Worm (Caenorhabditis elegans): ENCODE measurements around the gene zhp-4.

The zhp-4 gene

ce11 chrV:19127225-19127624, 25.6 kb upstream of the zhp-4 start, which contains the start of gene dyf-17:
dyf-17 (plus strand) TSS chrV:19127525.
- TF ChIP-seq sdz-12 (GFP tag; optimal IDR thresholded peaks at IDR 0.05) (no peak), aha-1 (tag) (peak; percentile 40)

- TF ChIP-seq nhr-41 (GFP tag; IDR thresholded peaks at IDR 0.05) (0 out of 2 replicates have a peak, but pooled peaks have one; percentile 71), dmd-9 (GFP tag; IDR thresholded peaks at IDR 0.05) (peak; percentile 58; the same call in 1 of the 2 replicates), ceh-62 (tag; optimal IDR thresholded peaks at IDR 0.05) (no peak), F49E8.2 (tag; optimal IDR thresholded peaks at IDR 0.05; ENCODE audit: borderline replicate concordance) (no peak), dmd-6 (GFP tag; IDR thresholded peaks at IDR 0.05) (peak; percentile 73), attf-4 (tag; optimal IDR thresholded peaks at IDR 0.05) (no peak), lir-3 (tag; optimal IDR thresholded peaks at IDR 0.05) (no peak), mep-1 (tag; optimal IDR thresholded peaks at IDR 0.05) (peak; percentile 75), ceh-28 (tag; optimal IDR thresholded peaks at IDR 0.05) (no peak), ZK337.2 (GFP tag; IDR thresholded peaks at IDR 0.05) (no peak), nhr-102 (tag; optimal IDR thresholded peaks at IDR 0.05) (no peak), dmd-8 (GFP tag; IDR thresholded peaks at IDR 0.05) (peak; percentile 83), unc-39 (tag; optimal IDR thresholded peaks at IDR 0.05) (no peak), Y5F2A.4 (GFP tag; optimal IDR thresholded peaks at IDR 0.05) (peak; percentile 70), T20F7.1 (GFP tag; optimal IDR thresholded peaks at IDR 0.05) (peak; percentile 78), ztf-7 (tag; optimal IDR thresholded peaks at IDR 0.05) (no peak), hlh-30 (tag; optimal IDR thresholded peaks at IDR 0.05; ENCODE audit: insufficient read depth) (peak; percentile 89), ceh-20 (GFP tag; IDR thresholded peaks at IDR 0.05) (peak; percentile 58), nhr-10 (tag; optimal IDR thresholded peaks at IDR 0.05) (no peak), nhr-77 (tag; optimal IDR thresholded peaks at IDR 0.05) (no peak), nhr-28 (tag; optimal IDR thresholded peaks at IDR 0.05) (peak; percentile 27), fkh-10 (GFP tag; optimal IDR thresholded peaks at IDR 0.05) (no peak), spr-1 (tag; optimal IDR thresholded peaks at IDR 0.05) (no peak), sdz-12 (GFP tag; optimal IDR thresholded peaks at IDR 0.05) (no peak), R02D3.7 (tag; optimal IDR thresholded peaks at IDR 0.05) (no peak), jun-1 (tag; optimal IDR thresholded peaks at IDR 0.05) (no peak), lin-15B (tag; optimal IDR thresholded peaks at IDR 0.05) (no peak), D1046.2 (GFP tag; IDR thresholded peaks at IDR 0.05) (0 out of 2 replicates have a peak, but pooled peaks have one; percentile 64), Y105C5A.15 (GFP tag; IDR thresholded peaks at IDR 0.05) (peak; percentile 78), egl-27 (tag; optimal IDR thresholded peaks at IDR 0.05) (no peak), lin-29 (GFP tag; IDR thresholded peaks at IDR 0.05) (no peak), daf-16 (GFP tag; optimal IDR thresholded peaks at IDR 0.05) (peak in 1 of 2 experiments; percentile 55), daf-16 (tag; optimal IDR thresholded peaks at IDR 0.05) (peak; percentile 48), dpl-1 (GFP tag; optimal IDR thresholded peaks at IDR 0.05) (peak; percentile 8), ceh-82 (tag; optimal IDR thresholded peaks at IDR 0.05) (no peak), hmg-1.1 (GFP tag; IDR thresholded peaks at IDR 0.05) (peak; percentile 91), hif-1 (tag; optimal IDR thresholded peaks at IDR 0.05) (peak in 1 of 2 experiments; percentile 63), snpc-4 (tag; optimal IDR thresholded peaks at IDR 0.05) (no peak), daf-12 (tag; optimal IDR thresholded peaks at IDR 0.05) (no peak), lin-1 (GFP tag; IDR thresholded peaks at IDR 0.05) (no peak; the same call in 1 of the 2 replicates), mxl-3 (GFP tag; optimal IDR thresholded peaks at IDR 0.05) (no peak), ceh-32 (tag; optimal IDR thresholded peaks at IDR 0.05; ENCODE audit: poor library complexity) (no peak), madf-5 (GFP tag; IDR thresholded peaks at IDR 0.05) (0 out of 4 replicates have a peak, but pooled peaks have one; percentile 32 to 74), F44E2.7 (GFP tag; IDR thresholded peaks at IDR 0.05) (no peak), gei-8 (GFP tag; optimal IDR thresholded peaks at IDR 0.05) (no peak), F10B5.3 (tag; optimal IDR thresholded peaks at IDR 0.05) (no peak), Y75B8A.6 (GFP tag; IDR thresholded peaks at IDR 0.05) (no peak), Y48G9A.11 (GFP tag; IDR thresholded peaks at IDR 0.05) (peak; percentile 83), lin-13 (GFP tag; optimal IDR thresholded peaks at IDR 0.05) (peak; percentile 50)
These were observed 24.2 kb upstream of the zhp-4 start for ce11 chrV:19125812-19126211.

Measured in whole organism, L4 larva.